Fruit fly (Drosophila melanogaster): ENCODE measurements around the gene Cks85A.

dm6 chr3R:8731597-8732263 is 13.5 kb upstream of the Cks85A start, which contains the start of the genes M1BP and CG8202:
- no peak for TF ChIP-seq tai (GFP tag; optimal IDR thresholded peaks at IDR 0.05)
- TF ChIP-seq Hr83 (GFP tag; optimal IDR thresholded peaks at IDR 0.05; ENCODE audit: poor library complexity, severe bottlenecking), result peak; percentile 58
- no peak for TF ChIP-seq Abd-B (GFP tag; optimal IDR thresholded peaks at IDR 0.05)
- no peak for TF ChIP-seq N (GFP tag; optimal IDR thresholded peaks at IDR 0.05)
- TF ChIP-seq br (GFP tag; optimal IDR thresholded peaks at IDR 0.05), result peak; percentile 64
- TF ChIP-seq dl (GFP tag; optimal IDR thresholded peaks at IDR 0.05; ENCODE audit: insufficient read depth in 1 of 2, partially characterized antibody in 2 of 2), result no peak
- peak; percentile 92 for TF ChIP-seq Sp1 (GFP tag; optimal IDR thresholded peaks at IDR 0.05)
- TF ChIP-seq Myc (optimal IDR thresholded peaks at IDR 0.05), result peak; percentile 42
- peak; percentile 74 for TF ChIP-seq h (GFP tag; optimal IDR thresholded peaks at IDR 0.05)
- no peak for TF ChIP-seq pan (optimal IDR thresholded peaks at IDR 0.05)
